Fruit fly (Drosophila melanogaster): Measurements from ENCODE around the gene BHD.

BHD gene

DNA sequence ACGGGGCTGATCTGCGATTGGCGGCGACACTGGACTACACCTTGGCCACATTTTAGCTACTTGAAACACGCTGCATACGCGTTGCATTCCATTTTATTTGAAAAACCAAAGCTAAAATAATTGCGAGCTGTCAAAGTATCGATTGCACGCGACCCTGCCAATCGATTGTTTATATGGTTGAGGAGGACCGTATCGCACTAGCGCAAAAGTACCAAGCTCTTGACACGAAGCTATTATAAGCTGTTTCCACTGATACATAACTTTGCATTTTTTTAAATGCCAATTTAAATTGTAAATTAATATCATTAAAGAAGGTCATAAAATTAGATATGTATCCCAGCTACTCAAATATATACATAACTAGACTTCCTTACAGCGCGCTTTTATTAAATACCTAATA, 10.8 kb downstream of the BHD start, which contains the start of gene Cdc27:
Gene Cdc27 (minus strand): TSS at position 174 of the 400 bp plus-strand sequence.
- TF ChIP-seq dsf (GFP tag; optimal IDR thresholded peaks at IDR 0.05; ENCODE audit: borderline replicate concordance) (no peak), CG9705 (GFP tag; optimal IDR thresholded peaks at IDR 0.05) (peak; percentile 25), OdsH (GFP tag; optimal IDR thresholded peaks at IDR 0.05) (no peak), br (GFP tag; optimal IDR thresholded peaks at IDR 0.05) (no peak), pan (optimal IDR thresholded peaks at IDR 0.05) (no peak), Jra (GFP tag; optimal IDR thresholded peaks at IDR 0.05) (peak; percentile 8), jim (GFP tag; optimal IDR thresholded peaks at IDR 0.05) (no peak), Myc (optimal IDR thresholded peaks at IDR 0.05) (no peak), Rel (GFP tag; optimal IDR thresholded peaks at IDR 0.05) (no peak), Rel (tag; optimal IDR thresholded peaks at IDR 0.05) (peak; percentile 15), lola (GFP tag; optimal IDR thresholded peaks at IDR 0.05) (no peak), tai (GFP tag; optimal IDR thresholded peaks at IDR 0.05) (no peak), dmrt93B (GFP tag; optimal IDR thresholded peaks at IDR 0.05) (no peak), CrebA (GFP tag; optimal IDR thresholded peaks at IDR 0.05; ENCODE audit: borderline replicate concordance) (no peak), brk (GFP tag; optimal IDR thresholded peaks at IDR 0.05) (no peak), ey (GFP tag; optimal IDR thresholded peaks at IDR 0.05) (peak; percentile 9), Sp1 (GFP tag; optimal IDR thresholded peaks at IDR 0.05) (peak; percentile 16), N (GFP tag; optimal IDR thresholded peaks at IDR 0.05) (peak; percentile 97), dl (GFP tag; optimal IDR thresholded peaks at IDR 0.05; ENCODE audit: insufficient read depth in 1 of 2, partially characterized antibody in 2 of 2) (no peak), rgr (GFP tag; optimal IDR thresholded peaks at IDR 0.05) (peak; percentile 6), Hr78 (GFP tag; optimal IDR thresholded peaks at IDR 0.05) (peak; percentile 53), Hr83 (GFP tag; optimal IDR thresholded peaks at IDR 0.05; ENCODE audit: poor library complexity, severe bottlenecking) (no peak), fru (GFP tag; optimal IDR thresholded peaks at IDR 0.05) (no peak), foxo (GFP tag; optimal IDR thresholded peaks at IDR 0.05) (peak in 1 of 2 experiments; percentile 47), Dfd (GFP tag; optimal IDR thresholded peaks at IDR 0.05) (no peak), HLH106 (tag; optimal IDR thresholded peaks at IDR 0.05) (peak; percentile 44), psq (GFP tag; optimal IDR thresholded peaks at IDR 0.05) (peak; percentile 5), CG32264 (GFP tag; optimal IDR thresholded peaks at IDR 0.05) (no peak), Hnf4 (GFP tag; optimal IDR thresholded peaks at IDR 0.05) (no peak), sv (GFP tag; optimal IDR thresholded peaks at IDR 0.05) (no peak), h (GFP tag; optimal IDR thresholded peaks at IDR 0.05) (peak; percentile 17), Abd-B (GFP tag; optimal IDR thresholded peaks at IDR 0.05) (no peak), Dif (GFP tag; optimal IDR thresholded peaks at IDR 0.05; ENCODE audit: partially characterized antibody) (no peak), GATAd (GFP tag; optimal IDR thresholded peaks at IDR 0.05) (no peak), Vsx2 (GFP tag; optimal IDR thresholded peaks at IDR 0.05; ENCODE audit: partially characterized antibody) (no peak), woc (GFP tag; optimal IDR thresholded peaks at IDR 0.05) (peak; percentile 49), Mio (GFP tag; optimal IDR thresholded peaks at IDR 0.05) (no peak)

dm6 chr3L:7250469-7250868, 12.1 kb downstream of the BHD start, which contains the start of gene MED4:
TSS of gene MED4 (minus strand) at chr3L:7250527.
- TF ChIP-seq tai (GFP tag; optimal IDR thresholded peaks at IDR 0.05) (no peak), OdsH (GFP tag; optimal IDR thresholded peaks at IDR 0.05) (peak; percentile 69), fru (GFP tag; optimal IDR thresholded peaks at IDR 0.05) (peak; percentile 67), ey (GFP tag; optimal IDR thresholded peaks at IDR 0.05) (peak; percentile 76), HLH106 (tag; optimal IDR thresholded peaks at IDR 0.05) (peak; percentile 56), h (GFP tag; optimal IDR thresholded peaks at IDR 0.05) (peak; percentile 68), Hnf4 (GFP tag; optimal IDR thresholded peaks at IDR 0.05) (no peak), Sp1 (GFP tag; optimal IDR thresholded peaks at IDR 0.05) (peak; percentile 55), Mio (GFP tag; optimal IDR thresholded peaks at IDR 0.05) (no peak), Rel (GFP tag; optimal IDR thresholded peaks at IDR 0.05) (no peak), Rel (tag; optimal IDR thresholded peaks at IDR 0.05) (peak; percentile 15), dmrt93B (GFP tag; optimal IDR thresholded peaks at IDR 0.05) (peak; percentile 21), GATAd (GFP tag; optimal IDR thresholded peaks at IDR 0.05) (no peak), lola (GFP tag; optimal IDR thresholded peaks at IDR 0.05) (no peak), Vsx2 (GFP tag; optimal IDR thresholded peaks at IDR 0.05; ENCODE audit: partially characterized antibody) (no peak), psq (GFP tag; optimal IDR thresholded peaks at IDR 0.05) (peak; percentile 55), Myc (optimal IDR thresholded peaks at IDR 0.05) (no peak), sage (GFP tag; optimal IDR thresholded peaks at IDR 0.05) (no peak), pan (optimal IDR thresholded peaks at IDR 0.05) (no peak), sv (GFP tag; optimal IDR thresholded peaks at IDR 0.05) (peak; percentile 82), jim (GFP tag; optimal IDR thresholded peaks at IDR 0.05) (peak; percentile 45), Hr83 (GFP tag; optimal IDR thresholded peaks at IDR 0.05; ENCODE audit: poor library complexity, severe bottlenecking) (peak; percentile 81), CG32264 (GFP tag; optimal IDR thresholded peaks at IDR 0.05) (peak; percentile 20), woc (GFP tag; optimal IDR thresholded peaks at IDR 0.05) (peak; percentile 38), Jra (GFP tag; optimal IDR thresholded peaks at IDR 0.05) (peak; percentile 43), N (GFP tag; optimal IDR thresholded peaks at IDR 0.05) (no peak), dsf (GFP tag; optimal IDR thresholded peaks at IDR 0.05; ENCODE audit: borderline replicate concordance) (no peak), Hr78 (GFP tag; optimal IDR thresholded peaks at IDR 0.05) (no peak), usp (GFP tag; optimal IDR thresholded peaks at IDR 0.05) (no peak), Abd-B (GFP tag; optimal IDR thresholded peaks at IDR 0.05) (no peak), CG9705 (GFP tag; optimal IDR thresholded peaks at IDR 0.05) (peak; percentile 41), br (GFP tag; optimal IDR thresholded peaks at IDR 0.05) (peak; percentile 59), CrebA (GFP tag; optimal IDR thresholded peaks at IDR 0.05; ENCODE audit: borderline replicate concordance) (no peak), Dfd (GFP tag; optimal IDR thresholded peaks at IDR 0.05) (no peak), foxo (GFP tag; optimal IDR thresholded peaks at IDR 0.05) (peak in 1 of 2 experiments; percentile 81), brk (GFP tag; optimal IDR thresholded peaks at IDR 0.05) (no peak), Dif (GFP tag; optimal IDR thresholded peaks at IDR 0.05; ENCODE audit: partially characterized antibody) (no peak), dl (GFP tag; optimal IDR thresholded peaks at IDR 0.05; ENCODE audit: insufficient read depth in 1 of 2, partially characterized antibody in 2 of 2) (no peak), rgr (GFP tag; optimal IDR thresholded peaks at IDR 0.05) (peak; percentile 78)
